Worm (Caenorhabditis elegans) whole organism, mixed stage, embryonic: ENCODE data around the gene tag-340.

ENCODE experiments used
- nhr-2 ChIP-seq: fragments of 150-350 bp; optimal IDR thresholded peaks from 2 replicates; lab custom pipeline; 2014; ENCODE audit warnings: missing biosample characterization, missing genetic modification characterization
- nhr-28 ChIP-seq: fragments of 150-350 bp; optimal IDR thresholded peaks from 2 replicates; lab custom pipeline; 2014; ENCODE audit warnings: missing biosample characterization, missing genetic modification characterization
- pha-4 ChIP-seq: fragments of 150-350 bp; optimal IDR thresholded peaks from 2 replicates; lab custom pipeline; 2018; ENCODE audit warnings: missing biosample characterization, missing genetic modification reagents, missing genetic modification characterization
- snpc-4 ChIP-seq: fragments of 150-350 bp; optimal IDR thresholded peaks from 2 replicates; lab custom pipeline; 2014; ENCODE audit warnings: missing biosample characterization, missing genetic modification characterization

ce11 chrIII:4903784-4904183, 3.5 kb downstream of the tag-340 start, which contains the start of gene kbp-2:
- TF ChIP-seq nhr-2 (tag; lab: Kevin White, UChicago) (no peak), pha-4 (tag; lab: Kevin White, UChicago) (no peak), nhr-28 (no peak), snpc-4 (tag; lab: Kevin White, UChicago) (no peak)
